Fruit fly (Drosophila melanogaster) whole organism, embryonic: ENCODE data around the gene CG4455.

ENCODE experiments used
- CG11085 ChIP-seq: fragments of 200-800 bp; sonication (Bioruptor generic); IDR thresholded peaks from 2 replicates; pipeline ENCODE4 v1.3.6; 2022; ENCODE audit warnings: missing biosample characterization, missing genetic modification characterization
- CG14710 ChIP-seq: fragments of 200-800 bp; sonication (Bioruptor generic); optimal IDR thresholded peaks from 3 replicates; lab custom pipeline; 2019; ENCODE audit warnings: missing biosample characterization, mild to moderate bottlenecking, missing genetic modification characterization, moderate library complexity
- CG14860 ChIP-seq: fragments of 200-800 bp; sonication (Bioruptor generic); IDR thresholded peaks from 3 replicates; pipeline ENCODE4 v1.3.6; 2022; ENCODE audit warnings: missing biosample characterization, missing genetic modification characterization; ENCODE audit not compliant: partially characterized antibody
- CG14965 ChIP-seq: fragments of 200-800 bp; sonication (Bioruptor generic); optimal IDR thresholded peaks from 2 replicates; lab custom pipeline; 2016; ENCODE audit warnings: missing biosample characterization, missing genetic modification characterization, borderline replicate concordance
- CG15011 ChIP-seq: fragments of 200-800 bp; sonication (Bioruptor generic); optimal IDR thresholded peaks from 3 replicates; lab custom pipeline; 2018; ENCODE audit warnings: missing biosample characterization, mild to moderate bottlenecking, missing genetic modification characterization
- CG17802 ChIP-seq: fragments of 200-800 bp; sonication (Bioruptor generic); optimal IDR thresholded peaks from 2 replicates; lab custom pipeline; 2018; ENCODE audit warnings: missing biosample characterization, mild to moderate bottlenecking, missing genetic modification characterization, moderate library complexity
- CG2202 ChIP-seq: fragments of 200-800 bp; sonication (Bioruptor generic); optimal IDR thresholded peaks from 2 replicates; lab custom pipeline; 2018; ENCODE audit warnings: missing biosample characterization, mild to moderate bottlenecking, missing genetic modification characterization
- CG2875 ChIP-seq: fragments of 200-800 bp; sonication (Bioruptor generic); optimal IDR thresholded peaks from 2 replicates; lab custom pipeline; 2017; ENCODE audit warnings: missing biosample characterization, mild to moderate bottlenecking, missing genetic modification characterization, missing genetic modification reagents
- CG32532 ChIP-seq: fragments of 200-800 bp; sonication (Bioruptor generic); IDR thresholded peaks from 2 replicates; pipeline ENCODE4 v1.3.6; 2022; ENCODE audit warnings: missing biosample characterization, missing genetic modification characterization
- CG34224 ChIP-seq: fragments of 200-800 bp; sonication (Bioruptor generic); IDR thresholded peaks from 3 replicates; pipeline ENCODE4 v1.3.6; 2022; ENCODE audit warnings: missing biosample characterization, missing genetic modification characterization; ENCODE audit not compliant: partially characterized antibody
- CG4360 ChIP-seq: fragments of 200-800 bp; sonication (Bioruptor generic); IDR thresholded peaks from 2 replicates; pipeline ENCODE4 v1.3.6; 2022; ENCODE audit warnings: missing biosample characterization, missing genetic modification characterization
- CG5180 ChIP-seq: fragments of 200-800 bp; sonication (Bioruptor generic); optimal IDR thresholded peaks from 3 replicates; lab custom pipeline; 2017; ENCODE audit warnings: missing biosample characterization, missing genetic modification characterization, mild to moderate bottlenecking, moderate library complexity, missing genetic modification reagents
- CG6854 ChIP-seq: fragments of 200-800 bp; sonication (Bioruptor generic); optimal IDR thresholded peaks from 3 replicates; lab custom pipeline; 2017; ENCODE audit warnings: missing biosample characterization, mild to moderate bottlenecking, missing genetic modification characterization
- CG9797 ChIP-seq: fragments of 200-800 bp; sonication (Bioruptor generic); optimal IDR thresholded peaks from 3 replicates; lab custom pipeline; 2018; ENCODE audit warnings: missing biosample characterization, mild to moderate bottlenecking, missing genetic modification characterization
- Dek ChIP-seq: fragments of 200-800 bp; sonication (Bioruptor generic); optimal IDR thresholded peaks from 3 replicates; lab custom pipeline; 2019; ENCODE audit warnings: missing biosample characterization, mild to moderate bottlenecking, missing genetic modification characterization, moderate library complexity
- Side ChIP-seq: fragments of 200-800 bp; sonication (Bioruptor generic); optimal IDR thresholded peaks from 2 replicates; lab custom pipeline; 2016; ENCODE audit warnings: missing biosample characterization, missing genetic modification characterization
- Six4 ChIP-seq: fragments of 200-800 bp; sonication (Bioruptor generic); optimal IDR thresholded peaks from 2 replicates; lab custom pipeline; 2016; ENCODE audit warnings: missing biosample characterization, missing genetic modification characterization
- Taf1 ChIP-seq: fragments of 200-800 bp; sonication (Bioruptor generic); IDR thresholded peaks from 2 replicates; pipeline ENCODE4 v1.3.6; 2022; ENCODE audit warnings: missing biosample characterization, missing genetic modification characterization
- Vsx1 ChIP-seq: fragments of 200-800 bp; sonication (Bioruptor generic); optimal IDR thresholded peaks from 2 replicates; lab custom pipeline; 2017; ENCODE audit warnings: missing biosample characterization, mild to moderate bottlenecking, missing genetic modification characterization, missing genetic modification reagents
- YL-1 ChIP-seq: fragments of 200-800 bp; sonication (Bioruptor generic); optimal IDR thresholded peaks from 3 replicates; lab custom pipeline; 2017; ENCODE audit warnings: missing biosample characterization, mild to moderate bottlenecking, missing genetic modification characterization
- ato ChIP-seq: fragments of 200-800 bp; sonication (Bioruptor generic); IDR thresholded peaks from 2 replicates; pipeline ENCODE4 v1.3.6; 2022; ENCODE audit warnings: missing biosample characterization, missing genetic modification characterization; ENCODE audit not compliant: partially characterized antibody
- bigmax ChIP-seq: fragments of 200-800 bp; sonication (Bioruptor generic); optimal IDR thresholded peaks from 2 replicates; lab custom pipeline; 2018; ENCODE audit warnings: missing biosample characterization, mild to moderate bottlenecking, missing genetic modification characterization
- bsh ChIP-seq, 2 experiments: fragments of 200-800 bp; sonication (Bioruptor generic); optimal IDR thresholded peaks; 2 replicates each; lab custom pipeline; 2017 to 2018; ENCODE audit warnings: mild to moderate bottlenecking in 2 of 2, missing biosample characterization in 2 of 2, missing genetic modification characterization in 2 of 2, moderate library complexity in 1 of 2
- crol ChIP-seq: fragments of 200-800 bp; sonication (Bioruptor generic); IDR thresholded peaks from 2 replicates; pipeline ENCODE4 v1.3.6; 2022; ENCODE audit warnings: missing biosample characterization, missing genetic modification characterization
- ewg ChIP-seq: fragments of 200-800 bp; sonication (Bioruptor generic); optimal IDR thresholded peaks from 3 replicates; lab custom pipeline; 2017; ENCODE audit warnings: mild to moderate bottlenecking, missing biosample characterization, missing genetic modification reagents, missing genetic modification characterization
- fd102C ChIP-seq: fragments of 200-800 bp; sonication (Bioruptor generic); optimal IDR thresholded peaks from 2 replicates; lab custom pipeline; 2018; ENCODE audit warnings: missing biosample characterization, mild to moderate bottlenecking, missing genetic modification characterization, moderate library complexity
- fd64A ChIP-seq: fragments of 200-800 bp; sonication (Bioruptor generic); optimal IDR thresholded peaks from 3 replicates; lab custom pipeline; 2018; ENCODE audit warnings: missing biosample characterization, mild to moderate bottlenecking, missing genetic modification characterization
- gfzf ChIP-seq: fragments of 200-800 bp; sonication (Bioruptor generic); optimal IDR thresholded peaks from 2 replicates; lab custom pipeline; 2016; ENCODE audit warnings: missing biosample characterization, mild to moderate bottlenecking, missing genetic modification characterization, moderate library complexity
- grn ChIP-seq: fragments of 200-800 bp; sonication (Bioruptor generic); optimal IDR thresholded peaks from 3 replicates; lab custom pipeline; 2017; ENCODE audit warnings: missing biosample characterization, missing genetic modification characterization
- jigr1 ChIP-seq: fragments of 200-800 bp; sonication (Bioruptor generic); IDR thresholded peaks from 3 replicates; pipeline ENCODE4 v1.3.6; 2022; ENCODE audit warnings: missing biosample characterization, missing genetic modification characterization
- jing ChIP-seq: fragments of 200-800 bp; sonication (Bioruptor generic); optimal IDR thresholded peaks from 2 replicates; lab custom pipeline; 2018; ENCODE audit warnings: missing biosample characterization, mild to moderate bottlenecking, missing genetic modification characterization
- kni ChIP-seq: fragments of 200-800 bp; sonication (Bioruptor generic); optimal IDR thresholded peaks from 3 replicates; lab custom pipeline; 2017; ENCODE audit warnings: mild to moderate bottlenecking, missing biosample characterization, missing genetic modification reagents, missing genetic modification characterization
- lilli ChIP-seq: fragments of 200-800 bp; sonication (Bioruptor generic); optimal IDR thresholded peaks from 3 replicates; lab custom pipeline; 2016; ENCODE audit warnings: missing biosample characterization, missing genetic modification characterization
- lmd ChIP-seq: fragments of 200-800 bp; sonication (Bioruptor generic); IDR thresholded peaks from 2 replicates; pipeline ENCODE4 v1.3.6; 2022; ENCODE audit warnings: missing biosample characterization, missing genetic modification characterization
- nmo ChIP-seq: fragments of 200-800 bp; sonication (Bioruptor generic); optimal IDR thresholded peaks from 2 replicates; lab custom pipeline; 2018; ENCODE audit warnings: missing biosample characterization, mild to moderate bottlenecking, missing genetic modification characterization, moderate library complexity
- nom ChIP-seq: fragments of 200-800 bp; sonication (Bioruptor generic); optimal IDR thresholded peaks from 2 replicates; lab custom pipeline; 2017; ENCODE audit warnings: missing biosample characterization, missing genetic modification characterization, mild to moderate bottlenecking, moderate library complexity, missing genetic modification reagents
- oc ChIP-seq: fragments of 200-800 bp; sonication (Bioruptor generic); optimal IDR thresholded peaks from 2 replicates; lab custom pipeline; 2018; ENCODE audit warnings: missing biosample characterization, mild to moderate bottlenecking, missing genetic modification characterization, moderate library complexity
- pb ChIP-seq: fragments of 200-800 bp; sonication (Bioruptor generic); optimal IDR thresholded peaks from 3 replicates; lab custom pipeline; 2016; ENCODE audit warnings: missing biosample characterization, missing genetic modification characterization
- pros ChIP-seq: fragments of 200-800 bp; sonication (Bioruptor generic); optimal IDR thresholded peaks from 3 replicates; lab custom pipeline; 2019; ENCODE audit warnings: missing biosample characterization, mild to moderate bottlenecking, missing genetic modification characterization, moderate library complexity
- pzg ChIP-seq: fragments of 200-800 bp; sonication (Bioruptor generic); optimal IDR thresholded peaks from 3 replicates; lab custom pipeline; 2018; ENCODE audit warnings: missing biosample characterization, mild to moderate bottlenecking, missing genetic modification characterization, moderate library complexity
- ro ChIP-seq: fragments of 200-800 bp; sonication (Bioruptor generic); IDR thresholded peaks from 2 replicates; pipeline ENCODE4 v1.3.6; 2022; ENCODE audit warnings: missing biosample characterization, missing genetic modification characterization
- row ChIP-seq: fragments of 200-800 bp; sonication (Bioruptor generic); IDR thresholded peaks from 3 replicates; pipeline ENCODE4 v1.3.6; 2022; ENCODE audit warnings: missing biosample characterization, missing genetic modification characterization
- slp2 ChIP-seq: fragments of 200-800 bp; sonication (Bioruptor generic); optimal IDR thresholded peaks from 2 replicates; lab custom pipeline; 2016; ENCODE audit warnings: missing biosample characterization, missing genetic modification characterization
- tgo ChIP-seq: fragments of 200-800 bp; sonication (Bioruptor generic); IDR thresholded peaks from 3 replicates; pipeline ENCODE4 v1.3.6; 2022; ENCODE audit warnings: missing biosample characterization, missing genetic modification characterization
- usp ChIP-seq: fragments of >200 bp; optimal IDR thresholded peaks from 2 replicates; lab custom pipeline; 2017; ENCODE audit warnings: missing biosample characterization, missing genetic modification characterization

Gene CG4455

DNA sequence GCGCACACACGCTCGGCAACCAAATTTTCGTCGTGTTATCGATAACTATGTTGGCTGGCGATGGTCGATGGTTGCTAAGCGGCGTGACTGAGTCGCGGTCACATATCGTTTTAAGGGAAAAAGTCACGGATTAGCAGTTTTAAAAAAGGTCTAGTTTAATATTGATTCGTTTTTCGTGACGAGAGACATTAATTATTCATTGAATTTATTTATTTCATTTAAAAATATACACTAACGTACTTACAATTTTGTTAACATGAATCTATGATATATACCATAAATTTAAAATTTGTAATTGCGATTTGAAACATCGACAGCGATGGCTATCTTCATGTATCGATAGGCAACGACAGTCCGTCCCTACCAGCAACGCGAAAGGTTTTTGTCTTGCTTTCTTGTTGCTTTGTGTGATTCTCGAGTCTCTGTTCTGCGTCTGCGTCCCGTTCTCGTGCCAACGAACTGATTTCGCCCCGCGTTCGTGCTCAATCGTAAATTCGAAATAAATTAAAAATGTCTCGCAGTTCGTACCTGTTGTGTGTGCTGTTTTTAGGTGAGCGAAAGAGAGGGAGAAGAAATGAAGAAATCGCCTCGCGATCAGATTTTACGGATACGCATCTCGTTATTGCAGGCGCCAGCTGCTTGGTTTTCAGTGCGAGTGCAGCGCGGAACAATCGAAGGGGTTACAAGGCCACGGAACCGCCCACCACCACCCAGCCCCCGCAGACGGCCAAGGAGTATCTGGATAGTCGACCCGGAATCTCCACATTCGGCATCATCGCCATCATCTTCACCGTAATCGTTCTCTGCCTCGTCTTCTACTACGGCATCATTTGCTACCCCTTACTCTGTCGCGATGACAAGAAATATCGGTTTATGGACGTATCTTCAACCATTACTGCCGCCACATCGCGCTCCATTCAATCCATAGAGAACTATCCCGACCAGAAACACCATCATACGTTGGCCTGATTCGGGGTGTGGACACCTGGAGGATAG lies at the start of gene CG4455, which contains the start of the genes Hyls1 and chif (continued):
- TF ChIP-seq CG15011 (GFP tag; lab: Kevin White, UChicago) (peak; percentile 12), CG5180 (GFP tag; lab: Kevin White, UChicago) (peak; percentile 25), CG14965 (no peak), gfzf (GFP tag; lab: Kevin White, UChicago) (peak; percentile 13), pzg (GFP tag; lab: Kevin White, UChicago) (peak; percentile 51), pb (GFP tag; lab: Kevin White, UChicago) (no peak), grn (GFP tag; lab: Kevin White, UChicago) (peak; percentile 64), nom (GFP tag; lab: Kevin White, UChicago) (no peak), lmd (GFP tag; lab: Robert Waterston, UW) (peak; percentile 43; the same call in 1 of the 2 replicates), CG4360 (no peak), CG17802 (tag; lab: Kevin White, UChicago) (no peak), fd102C (GFP tag; lab: Kevin White, UChicago) (no peak), pros (GFP tag; lab: Kevin White, UChicago) (peak; percentile 20), Vsx1 (GFP tag; lab: Kevin White, UChicago) (no peak), lilli (GFP tag; lab: Kevin White, UChicago) (peak; percentile 31), CG34224 (GFP tag; lab: Robert Waterston, UW) (peak; percentile 80), CG32532 (GFP tag; lab: Robert Waterston, UW) (peak; percentile 26; the same call in 1 of the 2 replicates), Six4 (GFP tag; lab: Kevin White, UChicago) (peak; percentile 7), CG14710 (tag; lab: Kevin White, UChicago) (peak; percentile 78), slp2 (GFP tag; lab: Kevin White, UChicago) (no peak), CG2875 (no peak), Taf1 (GFP tag; lab: Robert Waterston, UW) (no peak), tgo (GFP tag; lab: Robert Waterston, UW) (0 out of 3 replicates have a peak, but pooled peaks have one; percentile 16), Dek (tag; lab: Kevin White, UChicago) (peak; percentile 41), CG9797 (peak; percentile 41), YL-1 (peak; percentile 11), crol (GFP tag; lab: Robert Waterston, UW) (no peak), CG14860 (peak; percentile 92), bigmax (GFP tag; lab: Kevin White, UChicago) (no peak), jigr1 (GFP tag; lab: Robert Waterston, UW) (no peak), ato (GFP tag; lab: Robert Waterston, UW) (peak; percentile 65; the same call in 1 of the 2 replicates), CG2202 (no peak), Side (GFP tag; lab: Kevin White, UChicago) (no peak), ro (GFP tag; lab: Robert Waterston, UW) (no peak), nmo (GFP tag; lab: Kevin White, UChicago) (peak; percentile 72), CG11085 (no peak), ewg (GFP tag; lab: Kevin White, UChicago) (peak; percentile 53), jing (GFP tag; lab: Kevin White, UChicago) (no peak), usp (GFP tag; lab: Kevin White, UChicago) (no peak), fd64A (GFP tag; lab: Kevin White, UChicago) (no peak), row (GFP tag; lab: Robert Waterston, UW) (peak; percentile 92), oc (tag; lab: Kevin White, UChicago) (peak; percentile 63), bsh (GFP tag; optimal IDR thresholded peaks at IDR 0.05; lab: Kevin White, UChicago) (no peak), CG6854 (GFP tag; lab: Kevin White, UChicago) (no peak), kni (GFP tag; lab: Kevin White, UChicago) (no peak)
